Worm (Caenorhabditis elegans) whole organism, late embryonic: ENCODE data around the gene kdin-1.
A peak's percentile ranks its signal among the peaks of the same experiment; 100 is the strongest.

Source experiments
- C38D4.7 ChIP-seq: fragments of 200-800 bp; sonication (Bioruptor generic); optimal IDR thresholded peaks from 2 replicates; lab custom pipeline; 2018; ENCODE audit warnings: mild to moderate bottlenecking, missing genetic modification characterization, moderate library complexity, missing compliant biosample characterization
- F13H6.1 ChIP-seq: sonication (generic microtip); optimal IDR thresholded peaks from 2 replicates; lab custom pipeline; 2016; ENCODE audit warnings: missing genetic modification characterization, missing compliant biosample characterization
- T23F11.4 ChIP-seq: fragments of 200-800 bp; sonication (Bioruptor generic); optimal IDR thresholded peaks from 2 replicates; lab custom pipeline; 2018; ENCODE audit warnings: mild to moderate bottlenecking, missing genetic modification characterization, missing compliant biosample characterization
- Y22D7AL.16 ChIP-seq: sonication (generic microtip); optimal IDR thresholded peaks from 2 replicates; lab custom pipeline; 2016; ENCODE audit warnings: missing genetic modification characterization, missing compliant biosample characterization
- ahr-1 ChIP-seq: sonication (generic microtip); optimal IDR thresholded peaks from 2 replicates; lab custom pipeline; 2016; ENCODE audit warnings: missing genetic modification characterization, missing compliant biosample characterization
- ama-1 ChIP-seq: fragments of 150-350 bp; optimal IDR thresholded peaks from 2 replicates; lab custom pipeline; 2014
- ceh-18 ChIP-seq: sonication (generic microtip); optimal IDR thresholded peaks from 2 replicates; lab custom pipeline; 2016; ENCODE audit warnings: missing genetic modification characterization, missing compliant biosample characterization
- ceh-2 ChIP-seq: sonication (generic microtip); optimal IDR thresholded peaks from 2 replicates; lab custom pipeline; 2016; ENCODE audit warnings: missing genotype, missing genetic modification characterization, missing compliant biosample characterization
- ceh-24 ChIP-seq: sonication (generic microtip); optimal IDR thresholded peaks from 2 replicates; lab custom pipeline; 2016; ENCODE audit warnings: mild to moderate bottlenecking, missing genetic modification characterization, missing compliant biosample characterization
- ceh-30 ChIP-seq: fragments of 150-350 bp; optimal IDR thresholded peaks from 2 replicates; lab custom pipeline; 2014; ENCODE audit warnings: missing biosample characterization, missing genetic modification characterization
- ceh-45 ChIP-seq: fragments of 200-800 bp; sonication (Bioruptor generic); IDR thresholded peaks from 2 replicates; pipeline ENCODE4 v1.3.6; 2022; ENCODE audit warnings: missing genetic modification reagents, missing genetic modification characterization, missing compliant biosample characterization
- ceh-48 ChIP-seq: sonication (generic microtip); optimal IDR thresholded peaks from 2 replicates; lab custom pipeline; 2016; ENCODE audit warnings: missing genetic modification characterization, inconsistent platforms, missing compliant biosample characterization
- ceh-6 ChIP-seq: fragments of 200-800 bp; sonication (Bioruptor generic); optimal IDR thresholded peaks from 2 replicates; lab custom pipeline; 2018; ENCODE audit warnings: mild to moderate bottlenecking, missing genetic modification characterization, missing compliant biosample characterization
- dve-1 ChIP-seq: sonication (generic microtip); optimal IDR thresholded peaks from 2 replicates; lab custom pipeline; 2017; ENCODE audit warnings: antibody characterized with exemption, mild to moderate bottlenecking, missing genetic modification characterization, missing compliant biosample characterization
- elt-2 ChIP-seq: sonication (generic microtip); optimal IDR thresholded peaks from 2 replicates; lab custom pipeline; 2016; ENCODE audit warnings: missing genetic modification reagents, missing genetic modification characterization, missing compliant biosample characterization
- elt-4 ChIP-seq: sonication (generic microtip); optimal IDR thresholded peaks from 2 replicates; lab custom pipeline; 2016; ENCODE audit warnings: missing genetic modification characterization, missing compliant biosample characterization
- ets-4 ChIP-seq: sonication (generic microtip); optimal IDR thresholded peaks from 2 replicates; lab custom pipeline; 2016; ENCODE audit warnings: missing genetic modification characterization, missing compliant biosample characterization
- eyg-1 ChIP-seq: sonication (generic microtip); optimal IDR thresholded peaks from 2 replicates; lab custom pipeline; 2016; ENCODE audit warnings: missing genotype, missing genetic modification characterization, missing compliant biosample characterization
- fkh-10 ChIP-seq: fragments of 150-350 bp; optimal IDR thresholded peaks from 2 replicates; lab custom pipeline; 2014; ENCODE audit warnings: missing biosample characterization, missing genetic modification reagents, missing genetic modification characterization
- fkh-6 ChIP-seq: sonication (generic microtip); optimal IDR thresholded peaks from 2 replicates; lab custom pipeline; 2016; ENCODE audit warnings: missing genetic modification characterization, missing compliant biosample characterization
- gmeb-2 ChIP-seq: sonication (generic microtip); optimal IDR thresholded peaks from 2 replicates; lab custom pipeline; 2016; ENCODE audit warnings: missing genetic modification characterization, inconsistent platforms, missing compliant biosample characterization
- hlh-13 ChIP-seq: fragments of 200-800 bp; sonication (Bioruptor generic); optimal IDR thresholded peaks from 2 replicates; lab custom pipeline; 2018; ENCODE audit warnings: mild to moderate bottlenecking, missing genetic modification characterization, missing compliant biosample characterization
- hlh-15 ChIP-seq: sonication (generic microtip); optimal IDR thresholded peaks from 2 replicates; lab custom pipeline; 2016; ENCODE audit warnings: missing genetic modification characterization, missing compliant biosample characterization
- hlh-30 ChIP-seq: sonication (generic microtip); optimal IDR thresholded peaks from 2 replicates; lab custom pipeline; 2017; ENCODE audit warnings: antibody characterized with exemption, missing genetic modification characterization, missing compliant biosample characterization; ENCODE audit not compliant: insufficient read depth
- hlh-6 ChIP-seq: sonication (generic microtip); optimal IDR thresholded peaks from 2 replicates; lab custom pipeline; 2016; ENCODE audit warnings: missing genotype, missing genetic modification characterization, missing compliant biosample characterization
- hlh-8 ChIP-seq: sonication (generic microtip); optimal IDR thresholded peaks from 2 replicates; lab custom pipeline; 2016; ENCODE audit warnings: missing genotype, missing genetic modification characterization, missing compliant biosample characterization
- lim-6 ChIP-seq: sonication (generic microtip); optimal IDR thresholded peaks from 2 replicates; lab custom pipeline; 2016; ENCODE audit warnings: missing genetic modification characterization, missing compliant biosample characterization
- lin-11 ChIP-seq: fragments of 200-800 bp; sonication (Bioruptor generic); optimal IDR thresholded peaks from 2 replicates; lab custom pipeline; 2018; ENCODE audit warnings: mild to moderate bottlenecking, missing genetic modification characterization, missing compliant biosample characterization
- madf-2 ChIP-seq: sonication (generic microtip); optimal IDR thresholded peaks from 2 replicates; lab custom pipeline; 2017; ENCODE audit warnings: missing genetic modification characterization, missing compliant biosample characterization
- mec-3 ChIP-seq: sonication (generic microtip); optimal IDR thresholded peaks from 2 replicates; lab custom pipeline; 2016; ENCODE audit warnings: borderline replicate concordance, missing genetic modification characterization, missing compliant biosample characterization
- nfya-1 ChIP-seq: sonication (generic microtip); optimal IDR thresholded peaks from 2 replicates; lab custom pipeline; 2017; ENCODE audit warnings: missing genetic modification characterization, mild to moderate bottlenecking, missing compliant biosample characterization, antibody characterized with exemption, moderate library complexity
- nhr-11 ChIP-seq: fragments of 150-350 bp; optimal IDR thresholded peaks from 2 replicates; lab custom pipeline; 2014; ENCODE audit warnings: missing biosample characterization, missing genetic modification characterization
- nhr-232 ChIP-seq: sonication (generic microtip); optimal IDR thresholded peaks from 2 replicates; lab custom pipeline; 2016; ENCODE audit warnings: missing genetic modification characterization, missing compliant biosample characterization
- npax-4 ChIP-seq: sonication (generic microtip); optimal IDR thresholded peaks from 2 replicates; lab custom pipeline; 2016; ENCODE audit warnings: missing genetic modification characterization, missing compliant biosample characterization
- odd-2 ChIP-seq: sonication (generic microtip); optimal IDR thresholded peaks from 2 replicates; lab custom pipeline; 2017; ENCODE audit warnings: antibody characterized with exemption, mild to moderate bottlenecking, missing genetic modification characterization, missing compliant biosample characterization
- pat-9 ChIP-seq: fragments of 200-800 bp; sonication (Bioruptor generic); optimal IDR thresholded peaks from 2 replicates; lab custom pipeline; 2018; ENCODE audit warnings: mild to moderate bottlenecking, missing genetic modification characterization, moderate library complexity, missing compliant biosample characterization
- pax-1 ChIP-seq: fragments of 150-350 bp; optimal IDR thresholded peaks from 2 replicates; lab custom pipeline; 2014; ENCODE audit warnings: missing biosample characterization, missing genetic modification characterization
- pha-2 ChIP-seq: sonication (generic microtip); optimal IDR thresholded peaks from 2 replicates; lab custom pipeline; 2017; ENCODE audit warnings: mild to moderate bottlenecking, missing genetic modification characterization, missing compliant biosample characterization
- pha-4 ChIP-seq: fragments of 150-350 bp; optimal IDR thresholded peaks from 2 replicates; lab custom pipeline; 2018; ENCODE audit warnings: missing biosample characterization, missing genetic modification reagents, missing genetic modification characterization
- pros-1 ChIP-seq: fragments of 150-350 bp; optimal IDR thresholded peaks from 2 replicates; lab custom pipeline; 2014; ENCODE audit warnings: missing biosample characterization, missing genetic modification reagents, missing genetic modification characterization
- ref-2 ChIP-seq: sonication (generic microtip); optimal IDR thresholded peaks from 2 replicates; lab custom pipeline; 2016; ENCODE audit warnings: missing genetic modification characterization, missing compliant biosample characterization
- sdc-2 ChIP-seq: sonication (generic microtip); optimal IDR thresholded peaks from 2 replicates; lab custom pipeline; 2016; ENCODE audit warnings: missing genotype, missing genetic modification characterization, missing compliant biosample characterization
- syd-9 ChIP-seq: sonication (generic microtip); optimal IDR thresholded peaks from 2 replicates; lab custom pipeline; 2016; ENCODE audit warnings: mild to moderate bottlenecking, missing genetic modification characterization, moderate library complexity, missing compliant biosample characterization
- tbx-2 ChIP-seq: sonication (generic microtip); optimal IDR thresholded peaks from 2 replicates; lab custom pipeline; 2016; ENCODE audit warnings: missing genetic modification characterization, missing compliant biosample characterization
- tbx-7 ChIP-seq: sonication (generic microtip); optimal IDR thresholded peaks from 2 replicates; lab custom pipeline; 2016; ENCODE audit warnings: missing genotype, missing genetic modification characterization, missing compliant biosample characterization
- ttx-3 ChIP-seq: sonication (generic microtip); optimal IDR thresholded peaks from 2 replicates; lab custom pipeline; 2016; ENCODE audit warnings: missing genetic modification reagents, missing genetic modification characterization, missing compliant biosample characterization
- unc-3 ChIP-seq, 2 experiments: fragments of 200-800 bp in 1 of 2; sonication (Bioruptor generic) in 1 of 2; sonication (generic microtip) in 1 of 2; conservative IDR thresholded peaks in 1 of 2; optimal IDR thresholded peaks in 1 of 2; 2 replicates each; pipeline versions ENCODE4 v1.3.6 to Lab custom; 2016 to 2022; ENCODE audit warnings: missing compliant biosample characterization in 2 of 2, missing genetic modification characterization in 2 of 2, missing genetic modification reagents in 1 of 2
- unc-86 ChIP-seq: sonication (generic microtip); optimal IDR thresholded peaks from 2 replicates; lab custom pipeline; 2016; ENCODE audit warnings: missing genetic modification characterization, missing compliant biosample characterization
- zip-5 ChIP-seq: sonication (generic microtip); optimal IDR thresholded peaks from 2 replicates; lab custom pipeline; 2016; ENCODE audit warnings: missing genetic modification characterization, missing compliant biosample characterization

kdin-1 gene

ce11 chrIV:11082153-11082552, 43.7 kb downstream of the kdin-1 start, which contains the start of gene let-70:
Gene let-70 (minus strand): TSS chrIV:11082253.
- TF ChIP-seq hlh-6 (tag; lab: Kevin White, UChicago) (no peak), hlh-8 (no peak), ceh-30 (tag; lab: Kevin White, UChicago) (no peak), ref-2 (tag; lab: Kevin White, UChicago) (no peak), hlh-13 (GFP tag; lab: Kevin White, UChicago) (no peak), lin-11 (no peak), fkh-6 (tag; lab: Kevin White, UChicago) (no peak), fkh-10 (GFP tag; lab: Kevin White, UChicago) (no peak), pros-1 (tag; lab: Kevin White, UChicago) (no peak), nhr-11 (tag; lab: Kevin White, UChicago) (no peak)

ce11 chrIV:11082789-11083235, 44.4 kb downstream of the kdin-1 start:
- TF ChIP-seq unc-3 (GFP tag; conservative IDR thresholded peaks at IDR 0.05; lab: Robert Waterston, UW) (no peak), unc-3 (tag; optimal IDR thresholded peaks at IDR 0.05; lab: Kevin White, UChicago) (peak; percentile 40), tbx-2 (tag; lab: Kevin White, UChicago) (peak; percentile 94), lim-6 (tag; lab: Kevin White, UChicago) (peak; percentile 56), pha-2 (tag; lab: Kevin White, UChicago) (no peak), unc-86 (tag; lab: Kevin White, UChicago) (no peak), elt-4 (tag; lab: Kevin White, UChicago) (no peak), sdc-2 (tag; lab: Kevin White, UChicago) (peak; percentile 43), T23F11.4 (GFP tag; lab: Kevin White, UChicago) (no peak), ceh-2 (tag; lab: Kevin White, UChicago) (peak; percentile 81), tbx-7 (tag; lab: Kevin White, UChicago) (no peak), ttx-3 (tag; lab: Kevin White, UChicago) (no peak), ref-2 (tag; lab: Kevin White, UChicago) (peak; percentile 75), dve-1 (tag; lab: Kevin White, UChicago) (peak; percentile 83), C38D4.7 (no peak), pros-1 (tag; lab: Kevin White, UChicago) (peak; percentile 93), pha-4 (tag; lab: Kevin White, UChicago) (no peak), pax-1 (tag; lab: Kevin White, UChicago) (no peak), F13H6.1 (tag; lab: Kevin White, UChicago) (peak; percentile 42), zip-5 (tag; lab: Kevin White, UChicago) (no peak), mec-3 (tag; lab: Kevin White, UChicago) (peak; percentile 18), nhr-232 (no peak), elt-2 (tag; lab: Kevin White, UChicago) (no peak), nfya-1 (peak; percentile 97), ceh-18 (peak; percentile 94), hlh-13 (GFP tag; lab: Kevin White, UChicago) (no peak), eyg-1 (peak; percentile 27), lin-11 (no peak), ets-4 (tag; lab: Kevin White, UChicago) (peak; percentile 75), hlh-30 (peak; percentile 97), hlh-6 (tag; lab: Kevin White, UChicago) (peak; percentile 27), ama-1 (lab: Kevin White, UChicago) (no peak), ceh-24 (tag; lab: Kevin White, UChicago) (no peak), npax-4 (tag; lab: Kevin White, UChicago) (no peak), gmeb-2 (tag; lab: Kevin White, UChicago) (no peak), odd-2 (tag; lab: Kevin White, UChicago) (no peak), ceh-48 (peak; percentile 91), ceh-30 (tag; lab: Kevin White, UChicago) (peak; percentile 79), syd-9 (peak; percentile 67), hlh-15 (tag; lab: Kevin White, UChicago) (no peak), fkh-6 (tag; lab: Kevin White, UChicago) (peak; percentile 24), ceh-6 (GFP tag; lab: Kevin White, UChicago) (no peak), Y22D7AL.16 (no peak), madf-2 (peak; percentile 60), pat-9 (no peak), ahr-1 (tag; lab: Kevin White, UChicago) (no peak), fkh-10 (GFP tag; lab: Kevin White, UChicago) (no peak), ceh-45 (GFP tag; lab: Robert Waterston, UW) (no peak), nhr-11 (tag; lab: Kevin White, UChicago) (no peak)
